Fruit fly (Drosophila melanogaster): Measurements from ENCODE around the gene CG17242.
A peak's percentile ranks its signal among the peaks of the same experiment; 100 is the strongest.

CG17242 gene

DNA sequence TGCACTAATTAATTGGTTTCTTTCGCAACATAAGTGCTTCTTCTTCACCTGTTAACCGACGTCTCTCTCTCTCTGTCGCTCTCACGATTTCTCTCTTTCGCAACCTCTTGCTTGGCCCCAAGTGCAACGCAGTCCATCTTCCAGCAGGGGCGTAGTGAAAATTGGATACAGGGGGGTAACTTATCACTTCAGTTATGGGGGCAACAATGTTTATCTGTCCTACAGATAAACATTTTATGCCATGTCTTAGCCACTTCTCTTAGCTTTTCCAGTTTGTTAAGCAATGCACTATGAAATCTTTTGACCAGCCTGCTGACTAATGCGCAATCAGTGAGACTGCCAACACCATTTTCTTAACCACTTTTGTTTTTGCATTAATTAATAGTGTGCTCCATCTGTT, 41.6 kb downstream of the CG17242 start (continued):
- peak; percentile 22 for TF ChIP-seq CG7786 (GFP tag; optimal IDR thresholded peaks at IDR 0.05)
- TF ChIP-seq hth (optimal IDR thresholded peaks at IDR 0.05) = no peak
- no peak for TF ChIP-seq CG7372 (GFP tag; IDR thresholded peaks at IDR 0.05)
- TF ChIP-seq hkb (optimal IDR thresholded peaks at IDR 0.05) = no peak
- TF ChIP-seq hkb (GFP tag; IDR thresholded peaks at IDR 0.05) = peak; percentile 73
- peak; percentile 15 for TF ChIP-seq CG10543 (GFP tag; optimal IDR thresholded peaks at IDR 0.05)
- TF ChIP-seq CG3847 (GFP tag; IDR thresholded peaks at IDR 0.05) = no peak
- peak; percentile 5 for TF ChIP-seq org-1 (GFP tag; optimal IDR thresholded peaks at IDR 0.05)
- TF ChIP-seq mld (GFP tag; IDR thresholded peaks at IDR 0.05; ENCODE audit: partially characterized antibody) = no peak
- peak; percentile 69; the same call in 2 of the 3 replicates for TF ChIP-seq otp (GFP tag; IDR thresholded peaks at IDR 0.05)
- peak; percentile 65 for TF ChIP-seq CG14441 (GFP tag; IDR thresholded peaks at IDR 0.05)
- no peak for TF ChIP-seq abd-A (tag; optimal IDR thresholded peaks at IDR 0.05)
- TF ChIP-seq ato (GFP tag; IDR thresholded peaks at IDR 0.05; ENCODE audit: partially characterized antibody) = no peak
- peak; percentile 60 for TF ChIP-seq Rx (GFP tag; IDR thresholded peaks at IDR 0.05)
- no peak for TF ChIP-seq CG11085 (GFP tag; IDR thresholded peaks at IDR 0.05)
- TF ChIP-seq gfzf (GFP tag; optimal IDR thresholded peaks at IDR 0.05) = no peak
- TF ChIP-seq MTF-1 (GFP tag; optimal IDR thresholded peaks at IDR 0.05; ENCODE audit: borderline replicate concordance) = no peak
- no peak for TF ChIP-seq ems (GFP tag; optimal IDR thresholded peaks at IDR 0.05)
- peak; percentile 30 for TF ChIP-seq CG2712 (tag; optimal IDR thresholded peaks at IDR 0.05)
- TF ChIP-seq CG7987 (GFP tag; optimal IDR thresholded peaks at IDR 0.05) = no peak
- no peak for TF ChIP-seq ac (GFP tag; optimal IDR thresholded peaks at IDR 0.05)
- TF ChIP-seq inv (GFP tag; IDR thresholded peaks at IDR 0.05; ENCODE audit: partially characterized antibody) = no peak
- TF ChIP-seq dan (GFP tag; IDR thresholded peaks at IDR 0.05) = no peak
- no peak for TF ChIP-seq CG17385 (GFP tag; optimal IDR thresholded peaks at IDR 0.05)
- TF ChIP-seq mirr (GFP tag; optimal IDR thresholded peaks at IDR 0.05) = no peak
- peak; percentile 49 for TF ChIP-seq nom (GFP tag; optimal IDR thresholded peaks at IDR 0.05)
- TF ChIP-seq kah (GFP tag; optimal IDR thresholded peaks at IDR 0.05) = peak; percentile 2
- no peak for TF ChIP-seq oc (tag; optimal IDR thresholded peaks at IDR 0.05)
- peak; percentile 30 for TF ChIP-seq Nf-YC (tag; optimal IDR thresholded peaks at IDR 0.05)
- TF ChIP-seq dysf (GFP tag; IDR thresholded peaks at IDR 0.05) = peak; percentile 69
- TF ChIP-seq CHES-1-like (GFP tag; optimal IDR thresholded peaks at IDR 0.05) = peak; percentile 17
- no peak for TF ChIP-seq Adf1 (GFP tag; IDR thresholded peaks at IDR 0.05)
- peak; percentile 28 for TF ChIP-seq CG10979 (tag; optimal IDR thresholded peaks at IDR 0.05)
- no peak for TF ChIP-seq CG4282 (GFP tag; optimal IDR thresholded peaks at IDR 0.05)
- TF ChIP-seq CG3407 (GFP tag; optimal IDR thresholded peaks at IDR 0.05) = peak; percentile 38
- TF ChIP-seq dimm (GFP tag; IDR thresholded peaks at IDR 0.05) = no peak
- no peak for TF ChIP-seq CG4854 (GFP tag; optimal IDR thresholded peaks at IDR 0.05)
- TF ChIP-seq amos (GFP tag; IDR thresholded peaks at IDR 0.05; ENCODE audit: partially characterized antibody) = no peak
- TF ChIP-seq Dfd (GFP tag; optimal IDR thresholded peaks at IDR 0.05) = no peak
- TF ChIP-seq bbx (GFP tag; IDR thresholded peaks at IDR 0.05; ENCODE audit: partially characterized antibody) = no peak
- TF ChIP-seq zen (tag; optimal IDR thresholded peaks at IDR 0.05) = no peak
- TF ChIP-seq Mes4 (GFP tag; optimal IDR thresholded peaks at IDR 0.05) = no peak
- TF ChIP-seq CG9727 (GFP tag; optimal IDR thresholded peaks at IDR 0.05) = no peak
- TF ChIP-seq chm (GFP tag; IDR thresholded peaks at IDR 0.05) = peak; percentile 56; the same call in 1 of the 2 replicates
- no peak for TF ChIP-seq nerfin-1 (tag; optimal IDR thresholded peaks at IDR 0.05)
- TF ChIP-seq CG13123 (GFP tag; optimal IDR thresholded peaks at IDR 0.05) = no peak
- no peak for TF ChIP-seq CG9609 (GFP tag; optimal IDR thresholded peaks at IDR 0.05)
- TF ChIP-seq Side (GFP tag; optimal IDR thresholded peaks at IDR 0.05) = peak; percentile 6
- no peak for TF ChIP-seq Poxn (GFP tag; IDR thresholded peaks at IDR 0.05)
- TF ChIP-seq zf30C (GFP tag; optimal IDR thresholded peaks at IDR 0.05) = no peak
- peak; percentile 74; the same call in 2 of the 3 replicates for TF ChIP-seq ase (GFP tag; IDR thresholded peaks at IDR 0.05)
- no peak for TF ChIP-seq CG32772 (GFP tag; IDR thresholded peaks at IDR 0.05)

All from whole organism, embryonic.